Worm (Caenorhabditis elegans) whole organism, early embryonic: ENCODE measurements around the gene ttr-48.

ENCODE experiments used
- B0310.2 ChIP-seq: sonication (generic microtip); optimal IDR thresholded peaks from 2 replicates; lab custom pipeline; 2016; ENCODE audit warnings: mild to moderate bottlenecking, missing genetic modification characterization, missing compliant biosample characterization
- F13C5.2 ChIP-seq: sonication (generic microtip); optimal IDR thresholded peaks from 2 replicates; lab custom pipeline; 2017; ENCODE audit warnings: mild to moderate bottlenecking, missing genetic modification characterization, inconsistent platforms, missing compliant biosample characterization
- aly-1 ChIP-seq: sonication (generic microtip); optimal IDR thresholded peaks from 2 replicates; lab custom pipeline; 2016; ENCODE audit warnings: missing genetic modification characterization, missing compliant biosample characterization
- ama-1 ChIP-seq: fragments of 150-350 bp; optimal IDR thresholded peaks from 2 replicates; lab custom pipeline; 2014
- ceh-36 ChIP-seq: sonication (generic microtip); optimal IDR thresholded peaks from 2 replicates; lab custom pipeline; 2016; ENCODE audit warnings: missing genetic modification characterization, inconsistent platforms, missing compliant biosample characterization
- ets-7 ChIP-seq: sonication (generic microtip); optimal IDR thresholded peaks from 2 replicates; lab custom pipeline; 2016; ENCODE audit warnings: missing genotype, missing genetic modification characterization, missing compliant biosample characterization
- flt-1 ChIP-seq: fragments of 200-800 bp; sonication (Bioruptor generic); IDR thresholded peaks from 2 replicates; pipeline ENCODE4 v1.3.6; 2022; ENCODE audit warnings: missing genetic modification characterization, missing compliant biosample characterization
- hmbx-1 ChIP-seq: sonication (generic microtip); optimal IDR thresholded peaks from 2 replicates; lab custom pipeline; 2016; ENCODE audit warnings: mild to moderate bottlenecking, missing genetic modification characterization, missing compliant biosample characterization
- hmg-4 ChIP-seq: fragments of 200-800 bp; sonication (Bioruptor generic); optimal IDR thresholded peaks from 2 replicates; lab custom pipeline; 2018; ENCODE audit warnings: mild to moderate bottlenecking, missing genetic modification characterization, missing compliant biosample characterization
- sea-1 ChIP-seq: fragments of 200-800 bp; sonication (Bioruptor generic); conservative IDR thresholded peaks from 2 replicates; pipeline ENCODE4 v1.3.6; 2022; ENCODE audit warnings: missing genetic modification characterization, missing compliant biosample characterization
- tbx-11 ChIP-seq: fragments of 200-800 bp; sonication (Bioruptor generic); IDR thresholded peaks from 2 replicates; pipeline ENCODE4 v1.3.6; 2022; ENCODE audit warnings: missing genetic modification characterization, missing compliant biosample characterization
- tbx-37 ChIP-seq: fragments of 200-800 bp; sonication (Bioruptor generic); conservative IDR thresholded peaks from 2 replicates; pipeline ENCODE4 v1.3.6; 2022; ENCODE audit warnings: missing genetic modification reagents, missing genetic modification characterization, missing compliant biosample characterization
- tra-4 ChIP-seq: sonication (generic microtip); optimal IDR thresholded peaks from 2 replicates; lab custom pipeline; 2017; ENCODE audit warnings: missing genetic modification characterization, missing compliant biosample characterization

- TF ChIP-seq B0310.2 (tag; lab: Kevin White, UChicago) (no peak), ama-1 (lab: Kevin White, UChicago) (no peak), sea-1 (GFP tag; lab: Robert Waterston, UW) (no peak), ceh-36 (tag; lab: Kevin White, UChicago) (no peak), hmg-4 (no peak), ets-7 (tag; lab: Kevin White, UChicago) (no peak), tbx-11 (no peak), tra-4 (tag; lab: Kevin White, UChicago) (no peak), hmbx-1 (tag; lab: Kevin White, UChicago) (no peak), aly-1 (tag; lab: Kevin White, UChicago) (no peak), tbx-37 (GFP tag; lab: Robert Waterston, UW) (no peak), F13C5.2 (tag; lab: Kevin White, UChicago) (no peak), flt-1 (GFP tag; lab: Robert Waterston, UW) (no peak)
Measured at ce11 chrX:3823869-3824268, 18.4 kb downstream of the ttr-48 start.
